Worm (Caenorhabditis elegans) whole organism, L4 larva: ENCODE data around the gene F55C5.17.

Experiments
- ama-1 ChIP-seq: fragments of 150-350 bp; optimal IDR thresholded peaks from 2 replicates; lab custom pipeline; 2014; ENCODE audit warnings: inconsistent platforms, mixed read lengths
- mep-1 ChIP-seq: fragments of 150-350 bp; sonication (generic microtip); optimal IDR thresholded peaks from 3 replicates; lab custom pipeline; 2014; ENCODE audit warnings: missing biosample characterization, missing genetic modification characterization
- nhr-25 ChIP-seq: sonication (generic microtip); optimal IDR thresholded peaks from 2 replicates; lab custom pipeline; 2017; ENCODE audit warnings: missing genetic modification characterization, mild to moderate bottlenecking, missing compliant biosample characterization, antibody characterized with exemption, moderate library complexity, borderline replicate concordance; ENCODE audit not compliant: insufficient read depth
- nhr-76 ChIP-seq: fragments of 150-350 bp; optimal IDR thresholded peaks from 2 replicates; lab custom pipeline; 2014; ENCODE audit warnings: missing biosample characterization, missing genetic modification characterization
- pqm-1 ChIP-seq: sonication (generic microtip); optimal IDR thresholded peaks from 2 replicates; lab custom pipeline; 2017; ENCODE audit warnings: missing biosample characterization, missing genetic modification characterization

DNA sequence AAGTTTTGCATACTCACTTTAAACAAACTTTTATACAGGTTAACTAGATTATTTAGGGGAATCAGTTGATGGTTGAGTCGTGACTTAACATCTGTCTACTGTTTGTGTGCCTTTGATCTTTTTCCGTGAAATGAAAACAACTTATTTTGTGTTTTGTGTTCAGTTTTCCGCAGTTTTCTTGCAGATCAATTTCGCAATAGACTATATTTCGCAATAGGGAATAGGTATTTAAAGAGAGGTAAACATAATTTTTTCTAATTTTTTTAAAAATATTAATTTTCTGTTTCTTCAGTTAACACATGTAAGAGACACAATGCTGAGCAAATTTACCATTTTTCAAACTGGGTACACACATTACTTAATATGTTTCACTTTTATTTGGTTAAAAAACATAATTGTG is 41.0 kb upstream of the F55C5.17 start, which contains the start of gene tbb-6:
- TF ChIP-seq mep-1 (tag; lab: Kevin White, UChicago) (no peak), ama-1 (lab: Kevin White, UChicago) (no peak), nhr-25 (tag; lab: Kevin White, UChicago) (no peak), pqm-1 (no peak), nhr-76 (tag; lab: Kevin White, UChicago) (no peak)
